Fruit fly (Drosophila melanogaster): ENCODE data around the gene CG42688.

CG42688 gene

dm6 chr2L:19220036-19220612 lies 37.5 kb upstream of the CG42688 start:
- no peak for TF ChIP-seq rn (GFP tag; IDR thresholded peaks at IDR 0.05)
- no peak for TF ChIP-seq D1 (tag; optimal IDR thresholded peaks at IDR 0.05)
- TF ChIP-seq CG13204 (GFP tag; optimal IDR thresholded peaks at IDR 0.05) = no peak
- no peak for TF ChIP-seq CG17806 (tag; optimal IDR thresholded peaks at IDR 0.05)
- no peak for TF ChIP-seq CG9948 (tag; optimal IDR thresholded peaks at IDR 0.05)
- TF ChIP-seq CG32121 (GFP tag; IDR thresholded peaks at IDR 0.05) = no peak
- TF ChIP-seq CG4496 (GFP tag; IDR thresholded peaks at IDR 0.05) = no peak
- no peak for TF ChIP-seq gl (tag; optimal IDR thresholded peaks at IDR 0.05)
- TF ChIP-seq CG10348 (GFP tag; IDR thresholded peaks at IDR 0.05) = no peak

dm6 chr2L:19219473-19219872 lies 36.9 kb upstream of the CG42688 start:
- TF ChIP-seq EcR (GFP tag; optimal IDR thresholded peaks at IDR 0.05) (no peak), D1 (tag; optimal IDR thresholded peaks at IDR 0.05) (no peak), fd96Ca (GFP tag; IDR thresholded peaks at IDR 0.05) (no peak), CG9948 (tag; optimal IDR thresholded peaks at IDR 0.05) (no peak), rn (GFP tag; IDR thresholded peaks at IDR 0.05) (no peak), CG34367 (tag; optimal IDR thresholded peaks at IDR 0.05) (no peak), CG14655 (GFP tag; optimal IDR thresholded peaks at IDR 0.05) (no peak), CG12605 (GFP tag; IDR thresholded peaks at IDR 0.05) (no peak), CG13204 (GFP tag; optimal IDR thresholded peaks at IDR 0.05) (no peak)

- TF ChIP-seq CG10348 (GFP tag; IDR thresholded peaks at IDR 0.05) (no peak), CG4496 (GFP tag; IDR thresholded peaks at IDR 0.05) (no peak), CG8301 (tag; optimal IDR thresholded peaks at IDR 0.05) (no peak), EcR (GFP tag; optimal IDR thresholded peaks at IDR 0.05) (no peak), Pif1B (GFP tag; optimal IDR thresholded peaks at IDR 0.05) (no peak), Pif1A (GFP tag; optimal IDR thresholded peaks at IDR 0.05) (no peak), D1 (tag; optimal IDR thresholded peaks at IDR 0.05) (no peak), CG9948 (tag; optimal IDR thresholded peaks at IDR 0.05) (no peak), CG12605 (GFP tag; IDR thresholded peaks at IDR 0.05) (no peak), CG34367 (tag; optimal IDR thresholded peaks at IDR 0.05) (no peak), gl (tag; optimal IDR thresholded peaks at IDR 0.05) (no peak), CG14655 (GFP tag; optimal IDR thresholded peaks at IDR 0.05) (no peak), CG13204 (GFP tag; optimal IDR thresholded peaks at IDR 0.05) (no peak), Snoo (tag; optimal IDR thresholded peaks at IDR 0.05) (no peak)
Observed at dm6 chr2L:19217933-19218332, 35.3 kb upstream of the CG42688 start.

- TF ChIP-seq CG4496 (GFP tag; IDR thresholded peaks at IDR 0.05) (no peak), CG13204 (GFP tag; optimal IDR thresholded peaks at IDR 0.05) (no peak), CG17806 (tag; optimal IDR thresholded peaks at IDR 0.05) (no peak), CG32121 (GFP tag; IDR thresholded peaks at IDR 0.05) (no peak), CG10348 (GFP tag; IDR thresholded peaks at IDR 0.05) (no peak)
Observed at dm6 chr2L:19212401-19212800, 29.8 kb upstream of the CG42688 start.

- TF ChIP-seq Ets98B (GFP tag; IDR thresholded peaks at IDR 0.05) (no peak), CG34367 (tag; optimal IDR thresholded peaks at IDR 0.05) (no peak), Snoo (tag; optimal IDR thresholded peaks at IDR 0.05) (no peak), gl (tag; optimal IDR thresholded peaks at IDR 0.05) (no peak), EcR (GFP tag; optimal IDR thresholded peaks at IDR 0.05) (no peak), CG15710 (tag; optimal IDR thresholded peaks at IDR 0.05) (no peak), CG10348 (GFP tag; IDR thresholded peaks at IDR 0.05) (no peak), CG8159 (tag; optimal IDR thresholded peaks at IDR 0.05) (no peak), CG14655 (GFP tag; optimal IDR thresholded peaks at IDR 0.05) (no peak), D1 (tag; optimal IDR thresholded peaks at IDR 0.05) (no peak), Pif1A (GFP tag; optimal IDR thresholded peaks at IDR 0.05) (no peak), Pif1B (GFP tag; optimal IDR thresholded peaks at IDR 0.05) (no peak), CG4496 (GFP tag; IDR thresholded peaks at IDR 0.05) (no peak), CG32121 (GFP tag; IDR thresholded peaks at IDR 0.05) (no peak), CG17806 (tag; optimal IDR thresholded peaks at IDR 0.05) (no peak), fd96Ca (GFP tag; IDR thresholded peaks at IDR 0.05) (no peak), CG9948 (tag; optimal IDR thresholded peaks at IDR 0.05) (no peak)
Observed at dm6 chr2L:19208874-19209273, 26.3 kb upstream of the CG42688 start.

dm6 chr2L:19204546-19204945 lies 21.9 kb upstream of the CG42688 start:
- TF ChIP-seq CG13204 (GFP tag; optimal IDR thresholded peaks at IDR 0.05) (peak; percentile 22), gl (tag; optimal IDR thresholded peaks at IDR 0.05) (no peak)

dm6 chr2L:19201841-19202240 lies 19.2 kb upstream of the CG42688 start:
- TF ChIP-seq CG32121 (GFP tag; IDR thresholded peaks at IDR 0.05) (peak; percentile 62; the same call in 1 of the 2 replicates), CG17806 (tag; optimal IDR thresholded peaks at IDR 0.05) (peak; percentile 74), CG13204 (GFP tag; optimal IDR thresholded peaks at IDR 0.05) (no peak), Ets98B (GFP tag; IDR thresholded peaks at IDR 0.05) (peak; percentile 73), rn (GFP tag; IDR thresholded peaks at IDR 0.05) (peak; percentile 41; the same call in 1 of the 2 replicates), gl (tag; optimal IDR thresholded peaks at IDR 0.05) (no peak), CG8301 (tag; optimal IDR thresholded peaks at IDR 0.05) (peak; percentile 69), Pif1B (GFP tag; optimal IDR thresholded peaks at IDR 0.05) (peak; percentile 70), CG8159 (tag; optimal IDR thresholded peaks at IDR 0.05) (peak; percentile 67), CG15710 (tag; optimal IDR thresholded peaks at IDR 0.05) (peak; percentile 52), fd96Ca (GFP tag; IDR thresholded peaks at IDR 0.05) (peak; percentile 38; the same call in 1 of the 3 replicates), CG9948 (tag; optimal IDR thresholded peaks at IDR 0.05) (peak; percentile 69), CG12605 (GFP tag; IDR thresholded peaks at IDR 0.05) (peak; percentile 60), Pif1A (GFP tag; optimal IDR thresholded peaks at IDR 0.05) (peak; percentile 52), CG4496 (GFP tag; IDR thresholded peaks at IDR 0.05) (peak; percentile 73), D1 (tag; optimal IDR thresholded peaks at IDR 0.05) (no peak), Snoo (tag; optimal IDR thresholded peaks at IDR 0.05) (peak; percentile 30), EcR (GFP tag; optimal IDR thresholded peaks at IDR 0.05) (no peak), CG34367 (tag; optimal IDR thresholded peaks at IDR 0.05) (peak; percentile 60), CG14655 (GFP tag; optimal IDR thresholded peaks at IDR 0.05) (peak; percentile 81), CG10348 (GFP tag; IDR thresholded peaks at IDR 0.05) (no peak)
